Fruit fly (Drosophila melanogaster) whole organism, pupa: ENCODE data around the gene Srpk79D.

Experiments used
- CG10348 ChIP-seq: fragments of 200-800 bp; sonication (Bioruptor generic); IDR thresholded peaks from 2 replicates; pipeline ENCODE4 v1.3.6; 2022; ENCODE audit warnings: missing biosample characterization, missing genetic modification characterization
- CG12605 ChIP-seq: fragments of 200-800 bp; sonication (Bioruptor generic); IDR thresholded peaks from 2 replicates; pipeline ENCODE4 v1.3.6; 2022; ENCODE audit warnings: missing biosample characterization, missing genetic modification characterization
- CG13204 ChIP-seq: fragments of 200-800 bp; sonication (Bioruptor generic); optimal IDR thresholded peaks from 2 replicates; lab custom pipeline; 2018; ENCODE audit warnings: missing biosample characterization, mild to moderate bottlenecking, missing genetic modification characterization, moderate library complexity
- CG14655 ChIP-seq: fragments of 200-800 bp; sonication (Bioruptor generic); optimal IDR thresholded peaks from 3 replicates; lab custom pipeline; 2017; ENCODE audit warnings: mild to moderate bottlenecking, missing biosample characterization, missing genetic modification reagents, missing genetic modification characterization
- CG15710 ChIP-seq: fragments of 200-800 bp; sonication (Bioruptor generic); optimal IDR thresholded peaks from 2 replicates; lab custom pipeline; 2018; ENCODE audit warnings: missing biosample characterization, mild to moderate bottlenecking, missing genetic modification characterization, moderate library complexity
- CG17806 ChIP-seq: fragments of 200-800 bp; sonication (Bioruptor generic); optimal IDR thresholded peaks from 2 replicates; lab custom pipeline; 2018; ENCODE audit warnings: missing biosample characterization, mild to moderate bottlenecking, missing genetic modification characterization, moderate library complexity
- CG32121 ChIP-seq: fragments of 200-800 bp; sonication (Bioruptor generic); IDR thresholded peaks from 2 replicates; pipeline ENCODE4 v1.3.6; 2022; ENCODE audit warnings: missing biosample characterization, missing genetic modification characterization
- CG34367 ChIP-seq: fragments of 200-800 bp; sonication (Bioruptor generic); optimal IDR thresholded peaks from 2 replicates; lab custom pipeline; 2018; ENCODE audit warnings: missing biosample characterization, mild to moderate bottlenecking, missing genetic modification characterization
- CG4496 ChIP-seq: fragments of 200-800 bp; sonication (Bioruptor generic); IDR thresholded peaks from 3 replicates; pipeline ENCODE4 v1.3.6; 2022; ENCODE audit warnings: missing biosample characterization, missing genetic modification characterization
- CG8159 ChIP-seq: fragments of 200-800 bp; sonication (Bioruptor generic); optimal IDR thresholded peaks from 3 replicates; lab custom pipeline; 2018; ENCODE audit warnings: missing biosample characterization, mild to moderate bottlenecking, missing genetic modification characterization, moderate library complexity
- CG8301 ChIP-seq: fragments of 200-800 bp; sonication (Bioruptor generic); optimal IDR thresholded peaks from 2 replicates; lab custom pipeline; 2018; ENCODE audit warnings: missing biosample characterization, mild to moderate bottlenecking, missing genetic modification characterization
- CG9948 ChIP-seq: fragments of 200-800 bp; sonication (Bioruptor generic); optimal IDR thresholded peaks from 2 replicates; lab custom pipeline; 2018; ENCODE audit warnings: missing biosample characterization, mild to moderate bottlenecking, missing genetic modification characterization, moderate library complexity
- D1 ChIP-seq: fragments of 200-800 bp; sonication (Bioruptor generic); optimal IDR thresholded peaks from 2 replicates; lab custom pipeline; 2018; ENCODE audit warnings: missing biosample characterization, mild to moderate bottlenecking, missing genetic modification characterization, moderate library complexity
- EcR ChIP-seq: fragments of 200-800 bp; sonication (Bioruptor generic); optimal IDR thresholded peaks from 3 replicates; lab custom pipeline; 2019; ENCODE audit warnings: missing biosample characterization, missing genetic modification characterization, mild to moderate bottlenecking, moderate library complexity, missing genetic modification reagents
- Ets98B ChIP-seq: fragments of 200-800 bp; sonication (Bioruptor generic); IDR thresholded peaks from 2 replicates; pipeline ENCODE4 v1.3.6; 2022; ENCODE audit warnings: missing biosample characterization, missing genetic modification characterization
- Pif1A ChIP-seq: fragments of 200-800 bp; sonication (Bioruptor generic); optimal IDR thresholded peaks from 3 replicates; lab custom pipeline; 2016; ENCODE audit warnings: missing biosample characterization, missing genetic modification characterization
- Pif1B ChIP-seq: fragments of 200-800 bp; sonication (Bioruptor generic); optimal IDR thresholded peaks from 3 replicates; lab custom pipeline; 2016; ENCODE audit warnings: missing biosample characterization, missing genetic modification characterization
- Snoo ChIP-seq: fragments of 200-800 bp; sonication (Bioruptor generic); optimal IDR thresholded peaks from 3 replicates; lab custom pipeline; 2017; ENCODE audit warnings: missing biosample characterization, mild to moderate bottlenecking, missing genetic modification characterization, inconsistent platforms
- fd96Ca ChIP-seq: fragments of 200-800 bp; sonication (Bioruptor generic); IDR thresholded peaks from 3 replicates; pipeline ENCODE4 v1.3.6; 2022; ENCODE audit warnings: missing biosample characterization, missing genetic modification characterization
- gl ChIP-seq: fragments of 200-800 bp; sonication (Bioruptor generic); optimal IDR thresholded peaks from 2 replicates; lab custom pipeline; 2018; ENCODE audit warnings: missing biosample characterization, mild to moderate bottlenecking, missing genetic modification characterization
- rn ChIP-seq: fragments of 200-800 bp; sonication (Bioruptor generic); IDR thresholded peaks from 2 replicates; pipeline ENCODE4 v1.3.6; 2022; ENCODE audit warnings: missing biosample characterization, missing genetic modification characterization

Srpk79D gene

dm6 chr3L:22273529-22274301 lies at the start of gene Srpk79D:
Srpk79D (plus strand) TSS chr3L:22273985.
- TF ChIP-seq gl (tag; lab: Kevin White, UChicago) (no peak), Ets98B (0 out of 2 replicates have a peak, but pooled peaks have one; percentile 7), CG4496 (GFP tag; lab: Robert Waterston, UW) (0 out of 3 replicates have a peak, but pooled peaks have one; percentile 10)

dm6 chr3L:22237658-22238057 lies 36.1 kb upstream of the Srpk79D start:
- no peak for TF ChIP-seq CG14655 (GFP tag; lab: Kevin White, UChicago)
- no peak for TF ChIP-seq CG34367
- TF ChIP-seq CG32121 (GFP tag; lab: Robert Waterston, UW): no peak
- no peak for TF ChIP-seq gl (tag; lab: Kevin White, UChicago)
- no peak for TF ChIP-seq CG10348 (GFP tag; lab: Robert Waterston, UW)
- TF ChIP-seq Snoo (tag; lab: Kevin White, UChicago): no peak
- TF ChIP-seq D1: no peak
- no peak for TF ChIP-seq CG8159 (tag; lab: Kevin White, UChicago)
- TF ChIP-seq CG12605 (GFP tag; lab: Robert Waterston, UW): no peak
- no peak for TF ChIP-seq CG17806
- no peak for TF ChIP-seq fd96Ca (GFP tag; lab: Robert Waterston, UW)
- no peak for TF ChIP-seq CG13204 (GFP tag; lab: Kevin White, UChicago)
- no peak for TF ChIP-seq rn (GFP tag; lab: Robert Waterston, UW)
- TF ChIP-seq Pif1B (GFP tag; lab: Kevin White, UChicago): no peak

dm6 chr3L:22242241-22242640 lies 31.5 kb upstream of the Srpk79D start:
- no peak for TF ChIP-seq CG8159 (tag; lab: Kevin White, UChicago)
- no peak for TF ChIP-seq gl (tag; lab: Kevin White, UChicago)
- no peak for TF ChIP-seq rn (GFP tag; lab: Robert Waterston, UW)
- TF ChIP-seq CG17806: no peak
- no peak for TF ChIP-seq CG4496 (GFP tag; lab: Robert Waterston, UW)
- TF ChIP-seq D1: no peak

DNA sequence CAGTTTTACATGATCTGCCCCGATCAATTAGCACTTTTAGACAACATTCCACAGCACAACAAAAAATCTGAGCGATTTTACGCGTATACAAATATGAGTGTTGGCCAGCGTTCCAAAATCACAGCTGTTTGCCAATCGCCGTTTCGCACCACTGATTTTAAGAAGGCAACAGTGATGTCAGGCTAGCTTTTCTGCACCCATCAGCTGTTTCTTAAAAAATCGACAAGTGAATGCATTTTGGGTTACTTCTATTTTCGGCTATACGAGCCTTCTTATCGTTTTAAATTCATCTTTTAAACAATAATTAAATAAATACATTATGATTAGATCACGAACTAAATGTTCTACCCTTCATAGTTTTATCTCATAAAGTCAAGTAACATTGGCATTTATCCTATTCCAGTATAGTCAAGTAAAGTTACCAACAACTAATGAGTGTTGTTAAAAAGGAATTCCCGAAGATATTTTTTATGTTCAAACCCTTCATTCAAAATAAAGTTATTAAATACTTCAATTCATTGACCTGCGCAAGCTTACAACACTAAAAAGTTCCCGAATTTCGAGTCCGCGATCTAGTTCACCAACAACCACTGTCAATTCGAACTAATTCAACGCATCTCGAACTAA lies 10.9 kb upstream of the Srpk79D start, which contains the start of the genes Rich and Ddx1:
Rich (minus strand) TSS at position 125 of the 627 bp plus-strand sequence.
Ddx1 (plus strand) TSS at position 573 of the 627 bp plus-strand sequence.
- TF ChIP-seq CG8159 (tag; lab: Kevin White, UChicago) (peak; percentile 37), CG14655 (GFP tag; lab: Kevin White, UChicago) (no peak), CG9948 (tag; lab: Kevin White, UChicago) (peak; percentile 25), CG4496 (GFP tag; lab: Robert Waterston, UW) (peak; percentile 49; the same call in 2 of the 3 replicates), CG32121 (GFP tag; lab: Robert Waterston, UW) (no peak), D1 (no peak), CG34367 (no peak), EcR (GFP tag; lab: Kevin White, UChicago) (peak; percentile 51), CG15710 (tag; lab: Kevin White, UChicago) (peak; percentile 26), Pif1B (GFP tag; lab: Kevin White, UChicago) (peak; percentile 4), CG8301 (tag; lab: Kevin White, UChicago) (no peak), Pif1A (GFP tag; lab: Kevin White, UChicago) (no peak), rn (GFP tag; lab: Robert Waterston, UW) (no peak), CG13204 (GFP tag; lab: Kevin White, UChicago) (no peak)

- TF ChIP-seq CG14655 (GFP tag; lab: Kevin White, UChicago) (no peak), CG15710 (tag; lab: Kevin White, UChicago) (peak; percentile 26), CG12605 (GFP tag; lab: Robert Waterston, UW) (peak; percentile 39; the same call in 1 of the 2 replicates), CG8159 (tag; lab: Kevin White, UChicago) (peak; percentile 37), CG4496 (GFP tag; lab: Robert Waterston, UW) (peak; percentile 37; the same call in 2 of the 3 replicates), Ets98B (0 out of 2 replicates have a peak, but pooled peaks have one; percentile 7)
- TF ChIP-seq, all 21 proteins: peak for 5
Measured at dm6 chr3L:22266535-22266934, 7.2 kb upstream of the Srpk79D start, which contains the start of gene CG11523. CG11523 (minus strand) TSS chr3L:22266679.

- TF ChIP-seq CG32121 (GFP tag; lab: Robert Waterston, UW) (peak; percentile 34; the same call in 1 of the 2 replicates), CG8159 (tag; lab: Kevin White, UChicago) (no peak), CG9948 (tag; lab: Kevin White, UChicago) (no peak), CG8301 (tag; lab: Kevin White, UChicago) (no peak), fd96Ca (GFP tag; lab: Robert Waterston, UW) (0 out of 3 replicates have a peak, but pooled peaks have one; percentile 11), CG4496 (GFP tag; lab: Robert Waterston, UW) (peak; percentile 36; the same call in 2 of the 3 replicates), EcR (GFP tag; lab: Kevin White, UChicago) (peak; percentile 65), CG12605 (GFP tag; lab: Robert Waterston, UW) (no peak)
Measured at dm6 chr3L:22267248-22267957, 6.4 kb upstream of the Srpk79D start, which contains the start of gene Csp. Csp (plus strand) TSS chr3L:22267382.
